Worm (Caenorhabditis elegans) whole organism, L4 larva: Measurements from ENCODE around the gene ubc-8.

Source experiments
- D1046.2 ChIP-seq: fragments of 200-800 bp; sonication (Bioruptor generic); IDR thresholded peaks from 2 replicates; pipeline ENCODE4 v1.3.6; 2022; ENCODE audit warnings: missing genetic modification characterization, missing compliant biosample characterization
- F37D6.2 ChIP-seq: sonication (generic microtip); optimal IDR thresholded peaks from 2 replicates; lab custom pipeline; 2016; ENCODE audit warnings: mild to moderate bottlenecking, missing genetic modification characterization, missing compliant biosample characterization
- F44E2.7 ChIP-seq: fragments of 200-800 bp; sonication (Bioruptor generic); IDR thresholded peaks from 2 replicates; pipeline ENCODE4 v2.1.2; 2022; ENCODE audit warnings: missing genetic modification characterization, missing compliant biosample characterization
- R02D3.7 ChIP-seq: fragments of 150-350 bp; sonication (generic microtip); optimal IDR thresholded peaks from 3 replicates; lab custom pipeline; 2014; ENCODE audit warnings: missing biosample characterization, missing genetic modification characterization
- T26A8.4 ChIP-seq: fragments of 200-800 bp; sonication (Bioruptor generic); IDR thresholded peaks from 2 replicates; pipeline ENCODE4 v1.3.6; 2022; ENCODE audit warnings: missing genetic modification characterization, missing compliant biosample characterization
- Y105C5A.15 ChIP-seq: fragments of 200-800 bp; sonication (Bioruptor generic); IDR thresholded peaks from 2 replicates; pipeline ENCODE4 v1.3.6; 2022; ENCODE audit warnings: missing genetic modification characterization, missing compliant biosample characterization
- Y48G9A.11 ChIP-seq: fragments of 200-800 bp; sonication (Bioruptor generic); IDR thresholded peaks from 2 replicates; pipeline ENCODE4 v1.3.6; 2022; ENCODE audit warnings: missing genetic modification reagents, missing genetic modification characterization, missing compliant biosample characterization
- Y5F2A.4 ChIP-seq: fragments of 200-800 bp; sonication (Bioruptor generic); optimal IDR thresholded peaks from 2 replicates; lab custom pipeline; 2018; ENCODE audit warnings: mild to moderate bottlenecking, missing genetic modification characterization, missing compliant biosample characterization
- Y75B8A.6 ChIP-seq: fragments of 200-800 bp; sonication (Bioruptor generic); IDR thresholded peaks from 2 replicates; pipeline ENCODE4 v1.3.6; 2022; ENCODE audit warnings: missing genetic modification reagents, missing genetic modification characterization, missing compliant biosample characterization
- aly-2 ChIP-seq: sonication (generic microtip); optimal IDR thresholded peaks from 2 replicates; lab custom pipeline; 2018; ENCODE audit warnings: missing biosample characterization, missing genetic modification characterization
- ceh-32 ChIP-seq: sonication (generic microtip); optimal IDR thresholded peaks from 2 replicates; lab custom pipeline; 2016; ENCODE audit warnings: mild to moderate bottlenecking, missing genetic modification characterization, missing compliant biosample characterization; ENCODE audit not compliant: poor library complexity
- ceh-62 ChIP-seq: sonication (generic microtip); optimal IDR thresholded peaks from 2 replicates; lab custom pipeline; 2017; ENCODE audit warnings: missing biosample characterization, missing genetic modification characterization
- ctbp-1 ChIP-seq: fragments of 200-800 bp; sonication (Bioruptor generic); IDR thresholded peaks from 2 replicates; pipeline ENCODE4 v1.3.6; 2022; ENCODE audit warnings: missing genetic modification reagents, missing genetic modification characterization, missing compliant biosample characterization
- daf-16 ChIP-seq, 3 experiments: sonication (generic microtip); optimal IDR thresholded peaks; 2 replicates each; lab custom pipeline; 2016 to 2017; ENCODE audit warnings: missing genetic modification characterization in 3 of 3, missing genetic modification reagents in 3 of 3, mild to moderate bottlenecking in 2 of 3, missing compliant biosample characterization in 2 of 3, missing biosample characterization in 1 of 3, moderate library complexity in 1 of 3
- daf-8 ChIP-seq: fragments of 200-800 bp; sonication (Bioruptor generic); IDR thresholded peaks from 2 replicates; pipeline ENCODE4 v1.3.6; 2022; ENCODE audit warnings: missing genetic modification characterization, missing compliant biosample characterization
- dmd-6 ChIP-seq: fragments of 200-800 bp; sonication (Bioruptor generic); IDR thresholded peaks from 2 replicates; pipeline ENCODE4 v1.3.6; 2022; ENCODE audit warnings: missing genetic modification reagents, missing genetic modification characterization, missing compliant biosample characterization
- dmd-8 ChIP-seq: fragments of 200-800 bp; sonication (Bioruptor generic); IDR thresholded peaks from 2 replicates; pipeline ENCODE4 v1.3.6; 2022; ENCODE audit warnings: missing genetic modification characterization, missing compliant biosample characterization
- duxl-1 ChIP-seq: sonication (generic microtip); optimal IDR thresholded peaks from 2 replicates; lab custom pipeline; 2016; ENCODE audit warnings: mild to moderate bottlenecking, missing genetic modification characterization, moderate library complexity, missing compliant biosample characterization; ENCODE audit not compliant: poor library complexity
- egl-43 ChIP-seq: fragments of 200-800 bp; sonication (Bioruptor generic); IDR thresholded peaks from 2 replicates; pipeline ENCODE4 v1.3.6; 2022; ENCODE audit warnings: missing genetic modification reagents, missing genetic modification characterization, missing compliant biosample characterization
- fos-1 ChIP-seq: fragments of 150-350 bp; optimal IDR thresholded peaks from 2 replicates; lab custom pipeline; 2014; ENCODE audit warnings: missing biosample characterization, missing genetic modification characterization
- hif-1 ChIP-seq, 2 experiments: sonication (generic microtip); optimal IDR thresholded peaks; 2 replicates each; lab custom pipeline; 2016 to 2017; ENCODE audit warnings: missing compliant biosample characterization in 2 of 2, missing genetic modification characterization in 2 of 2, missing genetic modification reagents in 2 of 2, missing genotype in 2 of 2, mild to moderate bottlenecking in 1 of 2
- hmg-1.1 ChIP-seq: fragments of 200-800 bp; sonication (Bioruptor generic); IDR thresholded peaks from 2 replicates; pipeline ENCODE4 v1.3.6; 2022; ENCODE audit warnings: missing genetic modification reagents, missing genetic modification characterization, missing compliant biosample characterization
- jun-1 ChIP-seq: fragments of 150-350 bp; optimal IDR thresholded peaks from 2 replicates; lab custom pipeline; 2014; ENCODE audit warnings: missing biosample characterization, missing genetic modification reagents, missing genetic modification characterization
- lin-1 ChIP-seq: fragments of 200-800 bp; sonication (Bioruptor generic); IDR thresholded peaks from 2 replicates; pipeline ENCODE4 v1.3.6; 2022; ENCODE audit warnings: missing genetic modification reagents, missing genetic modification characterization, missing compliant biosample characterization
- lin-15B ChIP-seq: fragments of 150-350 bp; sonication (generic microtip); optimal IDR thresholded peaks from 3 replicates; lab custom pipeline; 2014; ENCODE audit warnings: missing biosample characterization, missing genetic modification characterization
- lin-29 ChIP-seq: fragments of 200-800 bp; sonication (Bioruptor generic); IDR thresholded peaks from 2 replicates; pipeline ENCODE4 v1.3.6; 2022; ENCODE audit warnings: missing genetic modification reagents, missing genetic modification characterization, missing compliant biosample characterization
- lin-39 ChIP-seq: fragments of 150-350 bp; optimal IDR thresholded peaks from 2 replicates; lab custom pipeline; 2014; ENCODE audit warnings: missing biosample characterization, missing genetic modification reagents, missing genetic modification characterization
- lsy-2 ChIP-seq, 2 experiments: fragments of 150-350 bp in 1 of 2; sonication (generic microtip) in 1 of 2; optimal IDR thresholded peaks; 2 replicates each; lab custom pipeline; 2014 to 2017; ENCODE audit warnings: missing biosample characterization in 2 of 2, missing genetic modification characterization in 2 of 2
- mdl-1 ChIP-seq, 2 experiments: fragments of 150-350 bp in 1 of 2; sonication (generic microtip) in 1 of 2; optimal IDR thresholded peaks; 2 replicates each; lab custom pipeline; 2014 to 2017; ENCODE audit warnings: missing biosample characterization in 2 of 2, missing genetic modification characterization in 2 of 2
- nhr-10 ChIP-seq: fragments of 150-350 bp; optimal IDR thresholded peaks from 2 replicates; lab custom pipeline; 2014; ENCODE audit warnings: missing biosample characterization, missing genetic modification characterization
- nhr-102 ChIP-seq: sonication (generic microtip); optimal IDR thresholded peaks from 2 replicates; lab custom pipeline; 2016; ENCODE audit warnings: mild to moderate bottlenecking, missing genetic modification characterization, moderate library complexity, missing compliant biosample characterization
- nhr-11 ChIP-seq: fragments of 150-350 bp; optimal IDR thresholded peaks from 2 replicates; lab custom pipeline; 2014; ENCODE audit warnings: missing biosample characterization, missing genetic modification characterization
- nhr-237 ChIP-seq: sonication (generic microtip); optimal IDR thresholded peaks from 2 replicates; lab custom pipeline; 2017; ENCODE audit warnings: missing biosample characterization, missing genetic modification characterization
- nhr-25 ChIP-seq: sonication (generic microtip); optimal IDR thresholded peaks from 2 replicates; lab custom pipeline; 2017; ENCODE audit warnings: missing genetic modification characterization, mild to moderate bottlenecking, missing compliant biosample characterization, antibody characterized with exemption, moderate library complexity, borderline replicate concordance; ENCODE audit not compliant: insufficient read depth
- nhr-28 ChIP-seq: fragments of 150-350 bp; optimal IDR thresholded peaks from 2 replicates; lab custom pipeline; 2014; ENCODE audit warnings: missing biosample characterization, missing genetic modification characterization
- nhr-41 ChIP-seq: fragments of 200-800 bp; sonication (Bioruptor generic); IDR thresholded peaks from 2 replicates; pipeline ENCODE4 v1.3.6; 2022; ENCODE audit warnings: missing genetic modification reagents, missing genetic modification characterization, missing compliant biosample characterization
- nhr-42 ChIP-seq: fragments of 200-800 bp; sonication (Bioruptor generic); IDR thresholded peaks from 2 replicates; pipeline ENCODE4 v1.3.6; 2022; ENCODE audit warnings: missing genetic modification characterization, missing compliant biosample characterization
- pha-4 ChIP-seq, 2 experiments: fragments of 150-350 bp in 1 of 2; fragments of 200-800 bp in 1 of 2; sonication (Bioruptor generic) in 1 of 2; IDR thresholded peaks in 1 of 2; optimal IDR thresholded peaks in 1 of 2; 2 replicates each; pipeline versions ENCODE4 v1.3.6 to Lab custom; 2014 to 2022; ENCODE audit warnings: missing genetic modification characterization in 2 of 2, missing genetic modification reagents in 2 of 2, missing biosample characterization in 1 of 2, missing compliant biosample characterization in 1 of 2
- php-3 ChIP-seq: fragments of 200-800 bp; sonication (Bioruptor generic); IDR thresholded peaks from 2 replicates; pipeline ENCODE4 v1.3.6; 2022; ENCODE audit warnings: missing genetic modification reagents, missing genetic modification characterization, missing compliant biosample characterization
- pqm-1 ChIP-seq: sonication (generic microtip); optimal IDR thresholded peaks from 2 replicates; lab custom pipeline; 2017; ENCODE audit warnings: missing biosample characterization, missing genetic modification characterization
- saeg-2 ChIP-seq: fragments of 200-800 bp; sonication (Bioruptor generic); IDR thresholded peaks from 2 replicates; pipeline ENCODE4 v1.3.6; 2022; ENCODE audit warnings: missing genetic modification reagents, missing genetic modification characterization, missing compliant biosample characterization
- set-16 ChIP-seq: fragments of 200-800 bp; sonication (Bioruptor generic); IDR thresholded peaks from 2 replicates; pipeline ENCODE4 v1.3.6; 2022; ENCODE audit warnings: missing genetic modification reagents, missing genetic modification characterization, missing compliant biosample characterization
- skn-1 ChIP-seq: fragments of 150-350 bp; optimal IDR thresholded peaks from 2 replicates; lab custom pipeline; 2014; ENCODE audit warnings: missing biosample characterization, missing genetic modification characterization
- snpc-4 ChIP-seq: fragments of 150-350 bp; optimal IDR thresholded peaks from 2 replicates; lab custom pipeline; 2014; ENCODE audit warnings: missing biosample characterization, missing genetic modification characterization
- spr-1 ChIP-seq: sonication (generic microtip); optimal IDR thresholded peaks from 2 replicates; lab custom pipeline; 2016; ENCODE audit warnings: mild to moderate bottlenecking, missing genetic modification characterization, missing compliant biosample characterization
- spr-3 ChIP-seq: fragments of 200-800 bp; sonication (Bioruptor generic); optimal IDR thresholded peaks from 2 replicates; lab custom pipeline; 2018; ENCODE audit warnings: mild to moderate bottlenecking, missing genetic modification characterization, missing compliant biosample characterization
- tag-97 ChIP-seq: fragments of 200-800 bp; sonication (Bioruptor generic); IDR thresholded peaks from 2 replicates; pipeline ENCODE4 v1.3.6; 2022; ENCODE audit warnings: missing genetic modification characterization, missing compliant biosample characterization
- tra-1 ChIP-seq: fragments of 200-800 bp; sonication (Bioruptor generic); IDR thresholded peaks from 2 replicates; pipeline ENCODE4 v1.3.6; 2022; ENCODE audit warnings: missing genetic modification reagents, missing genetic modification characterization, missing compliant biosample characterization
- vab-7 ChIP-seq: fragments of 200-800 bp; sonication (Bioruptor generic); IDR thresholded peaks from 2 replicates; pipeline ENCODE4 v1.3.6; 2022; ENCODE audit warnings: missing genetic modification reagents, missing genetic modification characterization, missing compliant biosample characterization
- zag-1 ChIP-seq: fragments of 150-350 bp; optimal IDR thresholded peaks from 2 replicates; lab custom pipeline; 2014; ENCODE audit warnings: missing biosample characterization, missing genetic modification characterization
- zip-2 ChIP-seq: fragments of 150-350 bp; optimal IDR thresholded peaks from 2 replicates; lab custom pipeline; 2014; ENCODE audit warnings: missing biosample characterization, missing genetic modification characterization

ubc-8 gene

ce11 chrIV:2703927-2704401 lies 3.1 kb downstream of the ubc-8 start, which contains the start of gene Y94H6A.5:
Gene Y94H6A.5, minus strand, starts transcription at chrIV:2703977.
- peak; percentile 16; the same call in 1 of the 2 replicates for TF ChIP-seq pha-4 (GFP tag; IDR thresholded peaks at IDR 0.05; lab: Robert Waterston, UW)
- TF ChIP-seq pha-4 (tag; optimal IDR thresholded peaks at IDR 0.05; lab: Kevin White, UChicago): no peak
- TF ChIP-seq tag-97: no peak
- TF ChIP-seq Y5F2A.4: no peak
- no peak for TF ChIP-seq daf-8 (GFP tag; lab: Robert Waterston, UW)
- peak; percentile 61 for TF ChIP-seq T26A8.4 (GFP tag; lab: Robert Waterston, UW)
- no peak for TF ChIP-seq nhr-25 (tag; lab: Kevin White, UChicago)
- TF ChIP-seq snpc-4 (tag; lab: Kevin White, UChicago): no peak
- no peak for TF ChIP-seq ceh-32 (tag; lab: Kevin White, UChicago)
- peak; percentile 19 for TF ChIP-seq F37D6.2 (tag; lab: Kevin White, UChicago)
- no peak for TF ChIP-seq lin-29 (GFP tag; lab: Robert Waterston, UW)
- TF ChIP-seq nhr-102 (tag; lab: Kevin White, UChicago): peak; percentile 16
- no peak for TF ChIP-seq skn-1 (tag; lab: Kevin White, UChicago)
- TF ChIP-seq dmd-6 (GFP tag; lab: Robert Waterston, UW): peak; percentile 15; the same call in 1 of the 2 replicates
- no peak for TF ChIP-seq set-16 (GFP tag; lab: Robert Waterston, UW)
- TF ChIP-seq fos-1: no peak
- no peak for TF ChIP-seq hmg-1.1
- TF ChIP-seq hif-1 (tag; optimal IDR thresholded peaks at IDR 0.05; lab: Kevin White, UChicago): peak in 1 of 2 experiments; percentile 55
- no peak for TF ChIP-seq dmd-8 (GFP tag; lab: Robert Waterston, UW)
- no peak for TF ChIP-seq saeg-2 (GFP tag; lab: Robert Waterston, UW)
- TF ChIP-seq php-3 (GFP tag; lab: Robert Waterston, UW): no peak
- TF ChIP-seq ceh-62 (tag; lab: Kevin White, UChicago): no peak
- no peak for TF ChIP-seq jun-1 (tag; lab: Kevin White, UChicago)
- no peak for TF ChIP-seq nhr-28 (tag; lab: Kevin White, UChicago)
- TF ChIP-seq zag-1 (tag; lab: Kevin White, UChicago): no peak
- no peak for TF ChIP-seq nhr-42 (GFP tag; lab: Robert Waterston, UW)
- no peak for TF ChIP-seq ctbp-1 (GFP tag; lab: Robert Waterston, UW)
- TF ChIP-seq Y75B8A.6 (GFP tag; lab: Robert Waterston, UW): no peak
- TF ChIP-seq tra-1 (GFP tag; lab: Robert Waterston, UW): no peak
- no peak for TF ChIP-seq mdl-1 (tag; optimal IDR thresholded peaks at IDR 0.05; lab: Kevin White, UChicago)
- TF ChIP-seq lin-15B (tag; lab: Kevin White, UChicago): no peak
- TF ChIP-seq D1046.2: no peak
- TF ChIP-seq nhr-237 (tag; lab: Kevin White, UChicago): no peak
- TF ChIP-seq Y105C5A.15: no peak
- TF ChIP-seq pqm-1 (tag; lab: Kevin White, UChicago): no peak
- no peak for TF ChIP-seq aly-2
- TF ChIP-seq Y48G9A.11 (GFP tag; lab: Robert Waterston, UW): no peak
- TF ChIP-seq lin-39 (tag; lab: Kevin White, UChicago): no peak
- peak; percentile 27 for TF ChIP-seq duxl-1 (tag; lab: Kevin White, UChicago)
- TF ChIP-seq spr-1 (tag; lab: Kevin White, UChicago): no peak
- no peak for TF ChIP-seq lin-1
- TF ChIP-seq nhr-11: no peak
- TF ChIP-seq zip-2 (tag; lab: Kevin White, UChicago): no peak
- no peak for TF ChIP-seq spr-3 (GFP tag; lab: Kevin White, UChicago)
- no peak for TF ChIP-seq egl-43 (GFP tag; lab: Robert Waterston, UW)
- peak; percentile 55 to 97 for TF ChIP-seq lsy-2 (tag; optimal IDR thresholded peaks at IDR 0.05; lab: Kevin White, UChicago)
- no peak for TF ChIP-seq daf-16 (GFP tag; optimal IDR thresholded peaks at IDR 0.05; lab: Kevin White, UChicago)
- TF ChIP-seq daf-16 (tag; optimal IDR thresholded peaks at IDR 0.05; lab: Kevin White, UChicago): no peak
- TF ChIP-seq nhr-10: no peak
- TF ChIP-seq F44E2.7 (GFP tag; lab: Robert Waterston, UW): no peak
- TF ChIP-seq R02D3.7 (tag; lab: Kevin White, UChicago): no peak
- TF ChIP-seq nhr-41 (GFP tag; lab: Robert Waterston, UW): no peak
- no peak for TF ChIP-seq vab-7 (GFP tag; lab: Robert Waterston, UW)
